Fruit fly (Drosophila melanogaster) whole organism, embryonic: Measurements from ENCODE around the gene CG17754.

Source experiments
- ATbp ChIP-seq: fragments of 200-800 bp; sonication (Bioruptor generic); optimal IDR thresholded peaks from 2 replicates; lab custom pipeline; 2017; ENCODE audit warnings: missing biosample characterization, mild to moderate bottlenecking, missing genetic modification characterization, missing genetic modification reagents
- BEAF-32 ChIP-seq: fragments of 200-800 bp; sonication (Bioruptor generic); optimal IDR thresholded peaks from 3 replicates; lab custom pipeline; 2017; ENCODE audit warnings: missing biosample characterization, missing genetic modification characterization, mild to moderate bottlenecking, moderate library complexity, missing genetic modification reagents
- CG10321 ChIP-seq: fragments of 200-800 bp; sonication (Bioruptor generic); IDR thresholded peaks from 2 replicates; pipeline ENCODE4 v1.3.6; 2022; ENCODE audit warnings: missing biosample characterization, missing genetic modification characterization
- CG10366 ChIP-seq: fragments of 200-800 bp; sonication (Bioruptor generic); IDR thresholded peaks from 2 replicates; pipeline ENCODE4 v1.3.6; 2022; ENCODE audit warnings: missing biosample characterization, missing genetic modification characterization
- CG10654 ChIP-seq: fragments of 200-800 bp; sonication (Bioruptor generic); optimal IDR thresholded peaks from 2 replicates; lab custom pipeline; 2016; ENCODE audit warnings: missing biosample characterization, missing genetic modification characterization
- CG12155 ChIP-seq: fragments of 200-800 bp; sonication (Bioruptor generic); optimal IDR thresholded peaks from 3 replicates; lab custom pipeline; 2016; ENCODE audit warnings: missing biosample characterization, missing genetic modification characterization
- CG12236 ChIP-seq: fragments of 200-800 bp; sonication (Bioruptor generic); optimal IDR thresholded peaks from 2 replicates; lab custom pipeline; 2016; ENCODE audit warnings: missing biosample characterization, missing genetic modification characterization
- CG13624 ChIP-seq: fragments of 200-800 bp; sonication (Bioruptor generic); optimal IDR thresholded peaks from 2 replicates; lab custom pipeline; 2016; ENCODE audit warnings: missing biosample characterization, missing genetic modification characterization
- CG15269 ChIP-seq: fragments of 200-800 bp; sonication (Bioruptor generic); optimal IDR thresholded peaks from 2 replicates; lab custom pipeline; 2018; ENCODE audit warnings: missing biosample characterization, mild to moderate bottlenecking, missing genetic modification characterization, moderate library complexity
- CG17186 ChIP-seq: fragments of 200-800 bp; sonication (Bioruptor generic); optimal IDR thresholded peaks from 3 replicates; lab custom pipeline; 2017; ENCODE audit warnings: missing biosample characterization, missing genetic modification reagents, missing genetic modification characterization
- CG17385 ChIP-seq: fragments of 200-800 bp; sonication (Bioruptor generic); optimal IDR thresholded peaks from 3 replicates; lab custom pipeline; 2018; ENCODE audit warnings: missing biosample characterization, mild to moderate bottlenecking, missing genetic modification characterization
- CG18262 ChIP-seq: fragments of 200-800 bp; optimal IDR thresholded peaks from 3 replicates; lab custom pipeline; 2019; ENCODE audit warnings: missing biosample characterization, mild to moderate bottlenecking, missing genetic modification characterization, moderate library complexity
- CG1832 ChIP-seq: fragments of 200-800 bp; sonication (Bioruptor generic); optimal IDR thresholded peaks from 2 replicates; lab custom pipeline; 2017; ENCODE audit warnings: missing biosample characterization, mild to moderate bottlenecking, missing genetic modification characterization, inconsistent platforms
- CG18599 ChIP-seq: fragments of 200-800 bp; sonication (Bioruptor generic); optimal IDR thresholded peaks from 3 replicates; lab custom pipeline; 2017; ENCODE audit warnings: missing biosample characterization, missing genetic modification characterization, mild to moderate bottlenecking, moderate library complexity, missing genetic modification reagents
- CG2202 ChIP-seq: fragments of 200-800 bp; sonication (Bioruptor generic); optimal IDR thresholded peaks from 2 replicates; lab custom pipeline; 2018; ENCODE audit warnings: missing biosample characterization, mild to moderate bottlenecking, missing genetic modification characterization
- CG30403 ChIP-seq: fragments of 200-800 bp; sonication (Bioruptor generic); optimal IDR thresholded peaks from 3 replicates; lab custom pipeline; 2016; ENCODE audit warnings: missing biosample characterization, missing genetic modification characterization
- CG30431 ChIP-seq: fragments of 200-800 bp; sonication (Bioruptor generic); optimal IDR thresholded peaks from 2 replicates; lab custom pipeline; 2017; ENCODE audit warnings: missing biosample characterization, missing genetic modification characterization
- CG3163 ChIP-seq: fragments of 200-800 bp; sonication (Bioruptor generic); optimal IDR thresholded peaks from 3 replicates; lab custom pipeline; 2016; ENCODE audit warnings: missing biosample characterization, missing genetic modification characterization
- CG3407 ChIP-seq: fragments of 200-800 bp; sonication (Bioruptor generic); optimal IDR thresholded peaks from 2 replicates; lab custom pipeline; 2018; ENCODE audit warnings: missing biosample characterization, mild to moderate bottlenecking, missing genetic modification characterization
- CG4360 ChIP-seq: fragments of 200-800 bp; sonication (Bioruptor generic); IDR thresholded peaks from 2 replicates; pipeline ENCODE4 v1.3.6; 2022; ENCODE audit warnings: missing biosample characterization, missing genetic modification characterization
- CG6683 ChIP-seq: fragments of 200-800 bp; sonication (Bioruptor generic); optimal IDR thresholded peaks from 2 replicates; lab custom pipeline; 2017; ENCODE audit warnings: missing biosample characterization, mild to moderate bottlenecking, missing genetic modification characterization, missing genetic modification reagents
- CG8924 ChIP-seq: fragments of 200-800 bp; optimal IDR thresholded peaks from 3 replicates; lab custom pipeline; 2019; ENCODE audit warnings: missing biosample characterization, mild to moderate bottlenecking, missing genetic modification characterization, moderate library complexity
- CrebB ChIP-seq: fragments of 200-800 bp; sonication (Bioruptor generic); optimal IDR thresholded peaks from 3 replicates; lab custom pipeline; 2018; ENCODE audit warnings: missing biosample characterization, mild to moderate bottlenecking, missing genetic modification characterization
- D19A ChIP-seq: fragments of 200-800 bp; optimal IDR thresholded peaks from 3 replicates; lab custom pipeline; 2019; ENCODE audit warnings: missing biosample characterization, mild to moderate bottlenecking, missing genetic modification characterization, moderate library complexity
- D19B ChIP-seq: fragments of 200-800 bp; sonication (Bioruptor generic); optimal IDR thresholded peaks from 2 replicates; lab custom pipeline; 2017; ENCODE audit warnings: missing biosample characterization, mild to moderate bottlenecking, missing genetic modification characterization
- Dfd ChIP-seq, 2 experiments: fragments of >200 bp; optimal IDR thresholded peaks; 2 replicates each; lab custom pipeline; 2017; ENCODE audit warnings: missing biosample characterization in 2 of 2, missing genetic modification characterization in 2 of 2
- ERR ChIP-seq: fragments of 200-800 bp; sonication (Bioruptor generic); optimal IDR thresholded peaks from 2 replicates; lab custom pipeline; 2016; ENCODE audit warnings: missing biosample characterization, missing genetic modification characterization
- Hmr ChIP-seq: fragments of 200-800 bp; sonication (Bioruptor generic); optimal IDR thresholded peaks from 3 replicates; lab custom pipeline; 2017; ENCODE audit warnings: mild to moderate bottlenecking, missing biosample characterization, missing genetic modification reagents, missing genetic modification characterization
- Kr ChIP-seq: fragments of 200-800 bp; sonication (Bioruptor generic); optimal IDR thresholded peaks from 2 replicates; lab custom pipeline; 2017; ENCODE audit warnings: missing biosample characterization, mild to moderate bottlenecking, missing genetic modification characterization
- Mrtf ChIP-seq: fragments of 200-800 bp; sonication (Bioruptor generic); IDR thresholded peaks from 3 replicates; pipeline ENCODE4 v1.3.6; 2022; ENCODE audit warnings: missing biosample characterization, missing genetic modification characterization
- Nf-YC ChIP-seq: fragments of 200-800 bp; optimal IDR thresholded peaks from 3 replicates; lab custom pipeline; 2019; ENCODE audit warnings: missing biosample characterization, mild to moderate bottlenecking, missing genetic modification characterization, moderate library complexity
- Ravus ChIP-seq: fragments of 200-800 bp; sonication (Bioruptor generic); IDR thresholded peaks from 2 replicates; pipeline ENCODE4 v1.3.6; 2022; ENCODE audit warnings: missing biosample characterization, missing genetic modification characterization
- Sry-δ ChIP-seq: fragments of 200-800 bp; sonication (Bioruptor generic); optimal IDR thresholded peaks from 2 replicates; lab custom pipeline; 2016; ENCODE audit warnings: missing biosample characterization, missing genetic modification characterization
- Xrp1 ChIP-seq: fragments of 200-800 bp; sonication (Bioruptor generic); IDR thresholded peaks from 2 replicates; pipeline ENCODE4 v1.3.6; 2022; ENCODE audit warnings: missing biosample characterization, missing genetic modification characterization
- YL-1 ChIP-seq: fragments of 200-800 bp; sonication (Bioruptor generic); optimal IDR thresholded peaks from 3 replicates; lab custom pipeline; 2017; ENCODE audit warnings: missing biosample characterization, mild to moderate bottlenecking, missing genetic modification characterization
- aop ChIP-seq: fragments of 200-800 bp; sonication (Bioruptor generic); IDR thresholded peaks from 2 replicates; pipeline ENCODE4 v1.3.6; 2022; ENCODE audit warnings: missing biosample characterization, missing genetic modification characterization
- cg ChIP-seq: fragments of 200-800 bp; sonication (Bioruptor generic); optimal IDR thresholded peaks from 3 replicates; lab custom pipeline; 2019; ENCODE audit warnings: missing biosample characterization, mild to moderate bottlenecking, missing genetic modification characterization, moderate library complexity
- dimm ChIP-seq: fragments of 200-800 bp; sonication (Bioruptor generic); IDR thresholded peaks from 2 replicates; pipeline ENCODE4 v1.3.6; 2022; ENCODE audit warnings: missing biosample characterization, missing genetic modification characterization
- emc ChIP-seq: fragments of 200-800 bp; sonication (Bioruptor generic); optimal IDR thresholded peaks from 2 replicates; lab custom pipeline; 2016; ENCODE audit warnings: missing biosample characterization, missing genetic modification characterization
- exex ChIP-seq: fragments of 200-800 bp; sonication (Bioruptor generic); optimal IDR thresholded peaks from 4 replicates; lab custom pipeline; 2018; ENCODE audit warnings: missing biosample characterization, mild to moderate bottlenecking, missing genetic modification characterization, moderate library complexity
- gfzf ChIP-seq: fragments of 200-800 bp; sonication (Bioruptor generic); optimal IDR thresholded peaks from 2 replicates; lab custom pipeline; 2016; ENCODE audit warnings: missing biosample characterization, mild to moderate bottlenecking, missing genetic modification characterization, moderate library complexity
- inv ChIP-seq: fragments of 200-800 bp; sonication (Bioruptor generic); IDR thresholded peaks from 2 replicates; pipeline ENCODE4 v1.3.6; 2022; ENCODE audit warnings: missing biosample characterization, missing genetic modification characterization; ENCODE audit not compliant: partially characterized antibody
- mld ChIP-seq: fragments of 200-800 bp; sonication (Bioruptor generic); IDR thresholded peaks from 3 replicates; pipeline ENCODE4 v1.3.6; 2022; ENCODE audit warnings: missing biosample characterization, missing genetic modification characterization; ENCODE audit not compliant: partially characterized antibody
- pho ChIP-seq: fragments of 200-800 bp; sonication (Bioruptor generic); optimal IDR thresholded peaks from 2 replicates; lab custom pipeline; 2016; ENCODE audit warnings: missing biosample characterization, missing genetic modification characterization
- psq ChIP-seq: fragments of 200-800 bp; sonication (Bioruptor generic); optimal IDR thresholded peaks from 2 replicates; lab custom pipeline; 2017; ENCODE audit warnings: missing biosample characterization, missing genetic modification characterization
- rib ChIP-seq: fragments of 200-800 bp; sonication (Bioruptor generic); IDR thresholded peaks from 2 replicates; pipeline ENCODE4 v1.3.6; 2022; ENCODE audit warnings: missing biosample characterization, missing genetic modification characterization
- row ChIP-seq: fragments of 200-800 bp; sonication (Bioruptor generic); IDR thresholded peaks from 3 replicates; pipeline ENCODE4 v1.3.6; 2022; ENCODE audit warnings: missing biosample characterization, missing genetic modification characterization
- sd ChIP-seq: fragments of 200-800 bp; sonication (Bioruptor generic); optimal IDR thresholded peaks from 3 replicates; lab custom pipeline; 2018; ENCODE audit warnings: missing biosample characterization, mild to moderate bottlenecking, missing genetic modification characterization, moderate library complexity
- sens ChIP-seq: fragments of 200-800 bp; sonication (Bioruptor generic); peaks from one replicate; lab custom pipeline; 2016; ENCODE audit warnings: missing biosample characterization, missing genetic modification characterization
- sima ChIP-seq: fragments of 200-800 bp; sonication (Bioruptor generic); optimal IDR thresholded peaks from 2 replicates; lab custom pipeline; 2016; ENCODE audit warnings: missing biosample characterization, missing genetic modification characterization
- wek ChIP-seq: fragments of 200-800 bp; sonication (Bioruptor generic); optimal IDR thresholded peaks from 3 replicates; lab custom pipeline; 2018; ENCODE audit warnings: missing biosample characterization, mild to moderate bottlenecking, missing genetic modification characterization, moderate library complexity

The CG17754 gene

dm6 chrX:9255021-9255420 lies 4.8 kb downstream of the CG17754 start:
- TF ChIP-seq CG6683 (no peak), CG17186 (GFP tag; lab: Kevin White, UChicago) (no peak), CG1832 (GFP tag; lab: Kevin White, UChicago) (peak; percentile 65), exex (tag; lab: Kevin White, UChicago) (no peak), Kr (GFP tag; lab: Kevin White, UChicago) (no peak), cg (GFP tag; lab: Kevin White, UChicago) (no peak), mld (GFP tag; lab: Robert Waterston, UW) (no peak), ATbp (no peak), CG18599 (GFP tag; lab: Kevin White, UChicago) (no peak), CrebB (tag; lab: Kevin White, UChicago) (no peak), gfzf (GFP tag; lab: Kevin White, UChicago) (no peak), CG30431 (GFP tag; lab: Kevin White, UChicago) (no peak), CG2202 (tag; lab: Kevin White, UChicago) (no peak), pho (GFP tag; lab: Kevin White, UChicago) (no peak), CG10321 (peak; percentile 61), inv (GFP tag; lab: Robert Waterston, UW) (no peak), D19B (GFP tag; lab: Kevin White, UChicago) (peak; percentile 60), CG8924 (tag; lab: Kevin White, UChicago) (no peak), dimm (GFP tag; lab: Robert Waterston, UW) (no peak), sens (GFP tag; lab: Kevin White, UChicago) (peak; percentile 24), row (GFP tag; lab: Robert Waterston, UW) (0 out of 3 replicates have a peak, but pooled peaks have one; percentile 15), sd (tag; lab: Kevin White, UChicago) (peak; percentile 79), psq (GFP tag; lab: Kevin White, UChicago) (no peak), wek (no peak)

dm6 chrX:9255964-9256520 lies 5.8 kb downstream of the CG17754 start, which contains the start of gene ric8a:
ric8a (plus strand) TSS chrX:9256168.
- TF ChIP-seq Xrp1 (GFP tag; lab: Robert Waterston, UW) (no peak), CG15269 (tag; lab: Kevin White, UChicago) (no peak), CG30403 (GFP tag; lab: Kevin White, UChicago) (no peak), CG17385 (GFP tag; lab: Kevin White, UChicago) (no peak), CG12236 (GFP tag; lab: Kevin White, UChicago) (no peak), D19A (tag; lab: Kevin White, UChicago) (no peak), Mrtf (no peak), sima (no peak), CG13624 (no peak), aop (GFP tag; lab: Robert Waterston, UW) (no peak), Dfd (GFP tag; optimal IDR thresholded peaks at IDR 0.05; lab: Kevin White, UChicago) (no peak), CG17186 (GFP tag; lab: Kevin White, UChicago) (no peak), CG3163 (GFP tag; lab: Kevin White, UChicago) (no peak), CG3407 (no peak), Ravus (GFP tag; lab: Robert Waterston, UW) (no peak), rib (no peak), Hmr (GFP tag; lab: Kevin White, UChicago) (no peak), ERR (GFP tag; lab: Kevin White, UChicago) (no peak), CG10654 (GFP tag; lab: Kevin White, UChicago) (no peak), Sry-δ (peak; percentile 51), CG18262 (tag; lab: Kevin White, UChicago) (no peak), Nf-YC (no peak), YL-1 (GFP tag; lab: Kevin White, UChicago) (peak; percentile 37), CG10366 (GFP tag; lab: Robert Waterston, UW) (no peak), emc (GFP tag; lab: Kevin White, UChicago) (no peak), CG12155 (no peak), BEAF-32 (GFP tag; lab: Kevin White, UChicago) (peak; percentile 81), CG4360 (GFP tag; lab: Robert Waterston, UW) (no peak)
